Fruit fly (Drosophila melanogaster) whole organism, adult: Measurements from ENCODE around the gene CstF50.

Experiments used
- CG12768 ChIP-seq: fragments of 200-800 bp; sonication (Bioruptor generic); optimal IDR thresholded peaks from 2 replicates; lab custom pipeline; 2017; ENCODE audit warnings: missing biosample characterization, missing genetic modification characterization, mild to moderate bottlenecking, moderate library complexity, missing genetic modification reagents
- CG1620 ChIP-seq: fragments of 200-800 bp; sonication (Bioruptor generic); optimal IDR thresholded peaks from 2 replicates; lab custom pipeline; 2016; ENCODE audit warnings: missing biosample characterization, missing genetic modification characterization
- CG33017 ChIP-seq: fragments of 200-800 bp; sonication (Bioruptor generic); optimal IDR thresholded peaks from 2 replicates; lab custom pipeline; 2018; ENCODE audit warnings: missing biosample characterization, mild to moderate bottlenecking, missing genetic modification characterization, moderate library complexity
- CG5204 ChIP-seq: fragments of 200-800 bp; sonication (Bioruptor generic); optimal IDR thresholded peaks from 2 replicates; lab custom pipeline; 2016; ENCODE audit warnings: missing biosample characterization, missing genetic modification characterization
- CG7045 ChIP-seq: fragments of 200-800 bp; sonication (Bioruptor generic); optimal IDR thresholded peaks from 2 replicates; lab custom pipeline; 2017; ENCODE audit warnings: missing biosample characterization, mild to moderate bottlenecking, missing genetic modification characterization
- CG7101 ChIP-seq: fragments of 200-800 bp; sonication (Bioruptor generic); optimal IDR thresholded peaks from 2 replicates; lab custom pipeline; 2018; ENCODE audit warnings: missing biosample characterization, mild to moderate bottlenecking, missing genetic modification characterization, moderate library complexity
- Crg-1 ChIP-seq: fragments of 200-800 bp; sonication (Bioruptor generic); optimal IDR thresholded peaks from 2 replicates; lab custom pipeline; 2016; ENCODE audit warnings: missing biosample characterization, missing genetic modification characterization
- Hr96 ChIP-seq: fragments of 200-800 bp; sonication (Bioruptor generic); optimal IDR thresholded peaks from 2 replicates; lab custom pipeline; 2016; ENCODE audit warnings: missing biosample characterization, missing genetic modification characterization
- kay ChIP-seq: fragments of 200-800 bp; sonication (Bioruptor generic); peaks from one replicate; lab custom pipeline; 2016; ENCODE audit warnings: missing biosample characterization, missing genetic modification characterization, borderline replicate concordance
- toe ChIP-seq: fragments of 200-800 bp; sonication (Bioruptor generic); optimal IDR thresholded peaks from 2 replicates; lab custom pipeline; 2016; ENCODE audit warnings: missing biosample characterization, missing genetic modification characterization

- TF ChIP-seq CG33017 (tag; lab: Kevin White, UChicago) = no peak
- TF ChIP-seq CG7101 (tag; lab: Kevin White, UChicago) = no peak
- no peak for TF ChIP-seq toe (GFP tag; lab: Kevin White, UChicago)
- no peak for TF ChIP-seq CG12768 (GFP tag; lab: Kevin White, UChicago)
- TF ChIP-seq kay (GFP tag; lab: Kevin White, UChicago) = no peak
- TF ChIP-seq CG1620 = no peak
- TF ChIP-seq Crg-1 (GFP tag; lab: Kevin White, UChicago) = no peak
- TF ChIP-seq CG7045 (GFP tag; lab: Kevin White, UChicago) = no peak
- no peak for TF ChIP-seq Hr96 (GFP tag; lab: Kevin White, UChicago)
- no peak for TF ChIP-seq CG5204
Measured at dm6 chr3R:31708240-31708639, 28.5 kb downstream of the CstF50 start, which contains the start of gene CG42693.
